Fruit fly (Drosophila melanogaster) whole organism, embryonic: ENCODE data around the gene CG6340.

ENCODE experiments used
- Abd-B ChIP-seq: fragments of 200-800 bp; sonication (Bioruptor generic); optimal IDR thresholded peaks from 2 replicates; lab custom pipeline; 2018; ENCODE audit warnings: missing biosample characterization, mild to moderate bottlenecking, missing genetic modification characterization, moderate library complexity
- Blimp-1 ChIP-seq: fragments of 200-800 bp; sonication (Bioruptor generic); optimal IDR thresholded peaks from 3 replicates; lab custom pipeline; 2018; ENCODE audit warnings: missing biosample characterization, missing genetic modification characterization, mild to moderate bottlenecking, moderate library complexity, missing genetic modification reagents
- CG10654 ChIP-seq: fragments of 200-800 bp; sonication (Bioruptor generic); optimal IDR thresholded peaks from 2 replicates; lab custom pipeline; 2016; ENCODE audit warnings: missing biosample characterization, missing genetic modification characterization
- CG10979 ChIP-seq: fragments of 200-800 bp; sonication (Bioruptor generic); optimal IDR thresholded peaks from 2 replicates; lab custom pipeline; 2018; ENCODE audit warnings: missing biosample characterization, mild to moderate bottlenecking, missing genetic modification characterization, moderate library complexity
- CG11456 ChIP-seq: fragments of 200-800 bp; sonication (Bioruptor generic); IDR thresholded peaks from 3 replicates; pipeline ENCODE4 v1.3.6; 2022; ENCODE audit warnings: missing biosample characterization, missing genetic modification characterization
- CG12155 ChIP-seq: fragments of 200-800 bp; sonication (Bioruptor generic); optimal IDR thresholded peaks from 3 replicates; lab custom pipeline; 2016; ENCODE audit warnings: missing biosample characterization, missing genetic modification characterization
- CG12391 ChIP-seq: fragments of 200-800 bp; sonication (Bioruptor generic); optimal IDR thresholded peaks from 3 replicates; lab custom pipeline; 2018; ENCODE audit warnings: missing biosample characterization, mild to moderate bottlenecking, missing genetic modification characterization, moderate library complexity
- CG14014 ChIP-seq: fragments of 200-800 bp; sonication (Bioruptor generic); IDR thresholded peaks from 2 replicates; pipeline ENCODE4 v1.3.6; 2022; ENCODE audit warnings: missing biosample characterization, missing genetic modification characterization
- CG14667 ChIP-seq: fragments of 200-800 bp; sonication (Bioruptor generic); IDR thresholded peaks from 2 replicates; pipeline ENCODE4 v1.3.6; 2022; ENCODE audit warnings: missing biosample characterization, missing genetic modification characterization
- CG15601 ChIP-seq: fragments of 200-800 bp; sonication (Bioruptor generic); optimal IDR thresholded peaks from 3 replicates; lab custom pipeline; 2019; ENCODE audit warnings: missing biosample characterization, mild to moderate bottlenecking, missing genetic modification characterization, moderate library complexity
- CG1603 ChIP-seq: fragments of 200-800 bp; sonication (Bioruptor generic); optimal IDR thresholded peaks from 2 replicates; lab custom pipeline; 2019; ENCODE audit warnings: missing biosample characterization, mild to moderate bottlenecking, missing genetic modification characterization, moderate library complexity
- CG17385 ChIP-seq: fragments of 200-800 bp; sonication (Bioruptor generic); optimal IDR thresholded peaks from 3 replicates; lab custom pipeline; 2018; ENCODE audit warnings: missing biosample characterization, mild to moderate bottlenecking, missing genetic modification characterization
- CG17829 ChIP-seq: fragments of 200-800 bp; optimal IDR thresholded peaks from 2 replicates; lab custom pipeline; 2019; ENCODE audit warnings: missing biosample characterization, mild to moderate bottlenecking, missing genetic modification characterization, moderate library complexity
- CG18599 ChIP-seq: fragments of 200-800 bp; sonication (Bioruptor generic); optimal IDR thresholded peaks from 3 replicates; lab custom pipeline; 2017; ENCODE audit warnings: missing biosample characterization, missing genetic modification characterization, mild to moderate bottlenecking, moderate library complexity, missing genetic modification reagents
- CG2712 ChIP-seq: fragments of 200-800 bp; optimal IDR thresholded peaks from 3 replicates; lab custom pipeline; 2019; ENCODE audit warnings: missing biosample characterization, mild to moderate bottlenecking, missing genetic modification characterization, moderate library complexity
- CG2875 ChIP-seq: fragments of 200-800 bp; sonication (Bioruptor generic); optimal IDR thresholded peaks from 2 replicates; lab custom pipeline; 2017; ENCODE audit warnings: missing biosample characterization, mild to moderate bottlenecking, missing genetic modification characterization, missing genetic modification reagents
- CG30403 ChIP-seq: fragments of 200-800 bp; sonication (Bioruptor generic); optimal IDR thresholded peaks from 3 replicates; lab custom pipeline; 2016; ENCODE audit warnings: missing biosample characterization, missing genetic modification characterization
- CG33213 ChIP-seq: fragments of 200-800 bp; sonication (Bioruptor generic); optimal IDR thresholded peaks from 3 replicates; lab custom pipeline; 2016; ENCODE audit warnings: missing biosample characterization, missing genetic modification characterization
- CG6683 ChIP-seq: fragments of 200-800 bp; sonication (Bioruptor generic); optimal IDR thresholded peaks from 2 replicates; lab custom pipeline; 2017; ENCODE audit warnings: missing biosample characterization, mild to moderate bottlenecking, missing genetic modification characterization, missing genetic modification reagents
- CG6689 ChIP-seq: fragments of 200-800 bp; sonication (Bioruptor generic); IDR thresholded peaks from 2 replicates; pipeline ENCODE4 v1.3.6; 2022; ENCODE audit warnings: missing biosample characterization, missing genetic modification characterization
- CG7745 ChIP-seq: fragments of 200-800 bp; sonication (Bioruptor generic); optimal IDR thresholded peaks from 2 replicates; lab custom pipeline; 2018; ENCODE audit warnings: missing biosample characterization, mild to moderate bottlenecking, missing genetic modification characterization, moderate library complexity
- CG7839 ChIP-seq: fragments of 200-800 bp; sonication (Bioruptor generic); optimal IDR thresholded peaks from 3 replicates; lab custom pipeline; 2018; ENCODE audit warnings: missing biosample characterization, mild to moderate bottlenecking, missing genetic modification characterization, moderate library complexity
- CG8290 ChIP-seq, 3 experiments: fragments of 200-800 bp; sonication (Bioruptor generic); optimal IDR thresholded peaks; 2 replicates each; lab custom pipeline; 2016 to 2019; ENCODE audit warnings: missing biosample characterization in 3 of 3, missing genetic modification characterization in 3 of 3, mild to moderate bottlenecking in 2 of 3, moderate library complexity in 1 of 3
- CG8359 ChIP-seq: fragments of 200-800 bp; sonication (Bioruptor generic); optimal IDR thresholded peaks from 2 replicates; lab custom pipeline; 2017; ENCODE audit warnings: missing biosample characterization, mild to moderate bottlenecking, missing genetic modification characterization, borderline replicate concordance
- Deaf1 ChIP-seq: fragments of 200-800 bp; optimal IDR thresholded peaks from 3 replicates; lab custom pipeline; 2019; ENCODE audit warnings: missing biosample characterization, mild to moderate bottlenecking, missing genetic modification characterization, moderate library complexity
- Dp ChIP-seq: fragments of 200-800 bp; sonication (Bioruptor generic); optimal IDR thresholded peaks from 2 replicates; lab custom pipeline; 2018; ENCODE audit warnings: missing biosample characterization, mild to moderate bottlenecking, missing genetic modification characterization, moderate library complexity
- Fer3 ChIP-seq: fragments of 200-800 bp; sonication (Bioruptor generic); optimal IDR thresholded peaks from 2 replicates; lab custom pipeline; 2018; ENCODE audit warnings: missing biosample characterization, mild to moderate bottlenecking, missing genetic modification characterization, moderate library complexity
- GATAe ChIP-seq: fragments of 200-800 bp; sonication (Bioruptor generic); conservative IDR thresholded peaks from 2 replicates; pipeline ENCODE4 v1.3.6; 2022; ENCODE audit warnings: missing biosample characterization, missing genetic modification characterization
- HLH3B ChIP-seq: fragments of 200-800 bp; sonication (Bioruptor generic); IDR thresholded peaks from 2 replicates; pipeline ENCODE4 v1.3.6; 2022; ENCODE audit warnings: missing biosample characterization, missing genetic modification characterization
- HLH4C ChIP-seq: fragments of 200-800 bp; sonication (Bioruptor generic); IDR thresholded peaks from 3 replicates; pipeline ENCODE4 v1.3.6; 2022; ENCODE audit warnings: missing biosample characterization, missing genetic modification characterization; ENCODE audit not compliant: partially characterized antibody
- HmgZ ChIP-seq: fragments of 200-800 bp; sonication (Bioruptor generic); optimal IDR thresholded peaks from 2 replicates; lab custom pipeline; 2018; ENCODE audit warnings: missing biosample characterization, mild to moderate bottlenecking, missing genetic modification characterization
- Med ChIP-seq: fragments of 200-800 bp; sonication (Bioruptor generic); peaks from one replicate; lab custom pipeline; 2016; ENCODE audit warnings: missing biosample characterization, missing genetic modification characterization, mild to moderate bottlenecking, inconsistent platforms, moderate library complexity
- Oaz ChIP-seq: fragments of 200-800 bp; sonication (Bioruptor generic); IDR thresholded peaks from 2 replicates; pipeline ENCODE4 v1.3.6; 2022; ENCODE audit warnings: missing biosample characterization, missing genetic modification characterization
- Rx ChIP-seq: fragments of 200-800 bp; sonication (Bioruptor generic); IDR thresholded peaks from 2 replicates; pipeline ENCODE4 v1.3.6; 2022; ENCODE audit warnings: missing biosample characterization, missing genetic modification characterization
- ase ChIP-seq: fragments of 200-800 bp; sonication (Bioruptor generic); IDR thresholded peaks from 3 replicates; pipeline ENCODE4 v1.3.6; 2022; ENCODE audit warnings: missing biosample characterization, missing genetic modification characterization
- cas ChIP-seq: fragments of 200-800 bp; sonication (Bioruptor generic); IDR thresholded peaks from 2 replicates; pipeline ENCODE4 v1.3.6; 2022; ENCODE audit warnings: missing biosample characterization, missing genetic modification characterization
- cwo ChIP-seq: fragments of 200-800 bp; sonication (Bioruptor generic); optimal IDR thresholded peaks from 3 replicates; lab custom pipeline; 2017; ENCODE audit warnings: missing biosample characterization, missing genetic modification characterization, mild to moderate bottlenecking, moderate library complexity, missing genetic modification reagents
- da ChIP-seq: fragments of 200-800 bp; sonication (Bioruptor generic); optimal IDR thresholded peaks from 2 replicates; lab custom pipeline; 2016; ENCODE audit warnings: missing biosample characterization, missing genetic modification characterization
- dm ChIP-seq: fragments of 200-800 bp; sonication (Bioruptor generic); optimal IDR thresholded peaks from 3 replicates; lab custom pipeline; 2016; ENCODE audit warnings: missing biosample characterization, missing genetic modification characterization
- dmrt99B ChIP-seq: fragments of 200-800 bp; sonication (Bioruptor generic); optimal IDR thresholded peaks from 2 replicates; lab custom pipeline; 2018; ENCODE audit warnings: missing biosample characterization, mild to moderate bottlenecking, missing genetic modification characterization, moderate library complexity
- gce ChIP-seq: fragments of 200-800 bp; sonication (Bioruptor generic); IDR thresholded peaks from 3 replicates; pipeline ENCODE4 v1.3.6; 2022; ENCODE audit warnings: missing biosample characterization, missing genetic modification characterization
- gsb ChIP-seq: fragments of 200-800 bp; sonication (Bioruptor generic); IDR thresholded peaks from 2 replicates; pipeline ENCODE4 v1.3.6; 2022; ENCODE audit warnings: missing biosample characterization, missing genetic modification characterization
- ken ChIP-seq: fragments of 200-800 bp; sonication (Bioruptor generic); IDR thresholded peaks from 3 replicates; pipeline ENCODE4 v1.3.6; 2022; ENCODE audit warnings: missing biosample characterization, missing genetic modification characterization
- lmd ChIP-seq: fragments of 200-800 bp; sonication (Bioruptor generic); IDR thresholded peaks from 2 replicates; pipeline ENCODE4 v1.3.6; 2022; ENCODE audit warnings: missing biosample characterization, missing genetic modification characterization
- onecut ChIP-seq: fragments of 200-800 bp; sonication (Bioruptor generic); IDR thresholded peaks from 2 replicates; pipeline ENCODE4 v1.3.6; 2022; ENCODE audit warnings: missing biosample characterization, missing genetic modification characterization
- ro ChIP-seq: fragments of 200-800 bp; sonication (Bioruptor generic); IDR thresholded peaks from 2 replicates; pipeline ENCODE4 v1.3.6; 2022; ENCODE audit warnings: missing biosample characterization, missing genetic modification characterization
- sob ChIP-seq: fragments of 200-800 bp; sonication (Bioruptor generic); IDR thresholded peaks from 2 replicates; pipeline ENCODE4 v1.3.6; 2022; ENCODE audit warnings: missing biosample characterization, missing genetic modification characterization
- ssp ChIP-seq: fragments of 200-800 bp; sonication (Bioruptor generic); IDR thresholded peaks from 2 replicates; pipeline ENCODE4 v1.3.6; 2022; ENCODE audit warnings: missing biosample characterization, missing genetic modification characterization
- unpg ChIP-seq: fragments of 200-800 bp; sonication (Bioruptor generic); optimal IDR thresholded peaks from 3 replicates; lab custom pipeline; 2018; ENCODE audit warnings: missing biosample characterization, mild to moderate bottlenecking, missing genetic modification characterization, moderate library complexity

Gene CG6340

DNA sequence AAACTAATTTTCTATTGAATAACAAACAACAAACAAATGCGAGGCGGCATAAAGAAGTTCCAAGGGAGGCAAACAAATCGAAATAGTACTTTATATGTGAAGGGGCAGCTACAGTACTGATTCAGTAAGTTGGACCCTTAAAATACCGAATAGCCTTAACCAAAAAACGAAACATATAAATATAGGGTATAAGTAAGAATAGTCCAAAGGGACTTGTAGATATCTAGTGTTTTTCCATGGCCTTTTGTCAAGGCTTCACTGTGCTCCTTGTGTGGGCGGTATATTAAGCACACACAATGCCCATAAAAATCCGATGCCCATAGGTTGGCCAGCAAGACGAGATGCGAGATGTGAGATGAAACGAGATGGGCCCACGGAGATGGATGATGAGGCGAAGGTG lies 49.9 kb downstream of the CG6340 start (continued):
- no peak for TF ChIP-seq Deaf1 (tag; lab: Kevin White, UChicago)
- TF ChIP-seq CG6689 = peak; percentile 47; the same call in 1 of the 2 replicates
- TF ChIP-seq onecut (GFP tag; lab: Robert Waterston, UW) = peak; percentile 52
- TF ChIP-seq CG17829 (tag; lab: Kevin White, UChicago) = peak; percentile 9
- no peak for TF ChIP-seq da (GFP tag; lab: Kevin White, UChicago)
- peak; percentile 26 for TF ChIP-seq CG17385 (GFP tag; lab: Kevin White, UChicago)
- no peak for TF ChIP-seq CG8290 (GFP tag; optimal IDR thresholded peaks at IDR 0.05; lab: Kevin White, UChicago)
- TF ChIP-seq CG8290 (tag; optimal IDR thresholded peaks at IDR 0.05; lab: Kevin White, UChicago) = peak in 1 of 2 experiments; percentile 40
- no peak for TF ChIP-seq CG10654 (GFP tag; lab: Kevin White, UChicago)
- TF ChIP-seq CG14014 (GFP tag; lab: Robert Waterston, UW) = 0 out of 2 replicates have a peak, but pooled peaks have one; percentile 29
- peak; percentile 37 for TF ChIP-seq CG12391
- peak; percentile 56 for TF ChIP-seq CG1603 (tag; lab: Kevin White, UChicago)
- TF ChIP-seq Oaz = no peak
- peak; percentile 39; the same call in 1 of the 2 replicates for TF ChIP-seq ssp
- no peak for TF ChIP-seq gsb (GFP tag; lab: Robert Waterston, UW)
- TF ChIP-seq Abd-B (GFP tag; lab: Kevin White, UChicago) = peak; percentile 9
- peak; percentile 62 for TF ChIP-seq dmrt99B (tag; lab: Kevin White, UChicago)
- peak; percentile 25 for TF ChIP-seq CG10979
- TF ChIP-seq Rx (GFP tag; lab: Robert Waterston, UW) = 0 out of 2 replicates have a peak, but pooled peaks have one; percentile 13
- TF ChIP-seq CG7839 (tag; lab: Kevin White, UChicago) = peak; percentile 53
- TF ChIP-seq CG7745 (tag; lab: Kevin White, UChicago) = no peak
- TF ChIP-seq ase (GFP tag; lab: Robert Waterston, UW) = 0 out of 3 replicates have a peak, but pooled peaks have one; percentile 36
- TF ChIP-seq ken (GFP tag; lab: Robert Waterston, UW) = peak; percentile 53; the same call in 1 of the 3 replicates
- TF ChIP-seq HLH4C (GFP tag; lab: Robert Waterston, UW) = no peak
- peak; percentile 66; the same call in 1 of the 3 replicates for TF ChIP-seq CG11456
- TF ChIP-seq lmd (GFP tag; lab: Robert Waterston, UW) = peak; percentile 62
- TF ChIP-seq Med (GFP tag; lab: Kevin White, UChicago) = peak; percentile 80
- TF ChIP-seq HmgZ (tag; lab: Kevin White, UChicago) = no peak
- TF ChIP-seq CG33213 = peak; percentile 2
- TF ChIP-seq CG6683 = no peak
- TF ChIP-seq dm = no peak
- TF ChIP-seq CG8359 (GFP tag; lab: Kevin White, UChicago) = no peak
- no peak for TF ChIP-seq Dp (GFP tag; lab: Kevin White, UChicago)
- TF ChIP-seq Blimp-1 (GFP tag; lab: Kevin White, UChicago) = peak; percentile 41
- TF ChIP-seq cas (GFP tag; lab: Robert Waterston, UW) = peak; percentile 22; the same call in 1 of the 2 replicates
- peak; percentile 30 for TF ChIP-seq CG30403
- 0 out of 2 replicates have a peak, but pooled peaks have one; percentile 35 for TF ChIP-seq sob (GFP tag; lab: Robert Waterston, UW)
- TF ChIP-seq GATAe (GFP tag; lab: Robert Waterston, UW) = no peak
- peak; percentile 10; the same call in 1 of the 2 replicates for TF ChIP-seq CG14667 (GFP tag; lab: Robert Waterston, UW)
- TF ChIP-seq unpg (GFP tag; lab: Kevin White, UChicago) = peak; percentile 45
- TF ChIP-seq HLH3B (GFP tag; lab: Robert Waterston, UW) = peak; percentile 53; the same call in 1 of the 2 replicates
- TF ChIP-seq Fer3 (tag; lab: Kevin White, UChicago) = peak; percentile 34
- TF ChIP-seq gce = peak; percentile 52; the same call in 1 of the 3 replicates
- peak; percentile 62 for TF ChIP-seq CG18599 (GFP tag; lab: Kevin White, UChicago)
- no peak for TF ChIP-seq CG12155 (GFP tag; lab: Kevin White, UChicago)
- no peak for TF ChIP-seq CG15601
- TF ChIP-seq cwo (GFP tag; lab: Kevin White, UChicago) = peak; percentile 27
- TF ChIP-seq ro = no peak
- peak; percentile 20 for TF ChIP-seq CG2712 (tag; lab: Kevin White, UChicago)
- TF ChIP-seq CG2875 (GFP tag; lab: Kevin White, UChicago) = no peak
